Fruit fly (Drosophila melanogaster) whole organism, embryonic: ENCODE measurements around the gene fzo.

Source experiments
- Abd-B ChIP-seq: fragments of 200-800 bp; sonication (Bioruptor generic); optimal IDR thresholded peaks from 2 replicates; lab custom pipeline; 2018; ENCODE audit warnings: missing biosample characterization, mild to moderate bottlenecking, missing genetic modification characterization, moderate library complexity
- Blimp-1 ChIP-seq: fragments of 200-800 bp; sonication (Bioruptor generic); optimal IDR thresholded peaks from 3 replicates; lab custom pipeline; 2018; ENCODE audit warnings: missing biosample characterization, missing genetic modification characterization, mild to moderate bottlenecking, moderate library complexity, missing genetic modification reagents
- Bteb2 ChIP-seq: fragments of 200-800 bp; sonication (Bioruptor generic); optimal IDR thresholded peaks from 2 replicates; lab custom pipeline; 2016; ENCODE audit warnings: missing biosample characterization, missing genetic modification characterization
- CG10209 ChIP-seq: fragments of 200-800 bp; sonication (Bioruptor generic); optimal IDR thresholded peaks from 3 replicates; lab custom pipeline; 2017; ENCODE audit warnings: missing biosample characterization, mild to moderate bottlenecking, missing genetic modification characterization, missing genetic modification reagents
- CG12659 ChIP-seq: fragments of 200-800 bp; sonication (Bioruptor generic); optimal IDR thresholded peaks from 3 replicates; lab custom pipeline; 2017; ENCODE audit warnings: mild to moderate bottlenecking, missing biosample characterization, missing genetic modification reagents, missing genetic modification characterization
- CG13296 ChIP-seq: fragments of 200-800 bp; sonication (Bioruptor generic); optimal IDR thresholded peaks from 3 replicates; lab custom pipeline; 2018; ENCODE audit warnings: missing biosample characterization, mild to moderate bottlenecking, missing genetic modification characterization
- CG13624 ChIP-seq: fragments of 200-800 bp; sonication (Bioruptor generic); optimal IDR thresholded peaks from 2 replicates; lab custom pipeline; 2016; ENCODE audit warnings: missing biosample characterization, missing genetic modification characterization
- CG13775 ChIP-seq: fragments of 200-800 bp; sonication (Bioruptor generic); optimal IDR thresholded peaks from 3 replicates; lab custom pipeline; 2017; ENCODE audit warnings: missing biosample characterization, mild to moderate bottlenecking, missing genetic modification characterization
- CG15601 ChIP-seq: fragments of 200-800 bp; sonication (Bioruptor generic); optimal IDR thresholded peaks from 3 replicates; lab custom pipeline; 2019; ENCODE audit warnings: missing biosample characterization, mild to moderate bottlenecking, missing genetic modification characterization, moderate library complexity
- CG15696 ChIP-seq: fragments of 200-800 bp; sonication (Bioruptor generic); optimal IDR thresholded peaks from 2 replicates; lab custom pipeline; 2019; ENCODE audit warnings: missing biosample characterization, mild to moderate bottlenecking, missing genetic modification characterization, moderate library complexity
- CG1647 ChIP-seq: fragments of 200-800 bp; sonication (Bioruptor generic); optimal IDR thresholded peaks from 3 replicates; lab custom pipeline; 2016; ENCODE audit warnings: missing biosample characterization, missing genetic modification characterization
- CG16813 ChIP-seq: fragments of 200-800 bp; sonication (Bioruptor generic); IDR thresholded peaks from 3 replicates; pipeline ENCODE4 v1.3.6; 2022; ENCODE audit warnings: missing biosample characterization, missing genetic modification characterization; ENCODE audit not compliant: partially characterized antibody
- CG17568 ChIP-seq: fragments of 200-800 bp; sonication (Bioruptor generic); optimal IDR thresholded peaks from 2 replicates; lab custom pipeline; 2018; ENCODE audit warnings: missing biosample characterization, mild to moderate bottlenecking, missing genetic modification characterization, moderate library complexity
- CG18011 ChIP-seq: fragments of 200-800 bp; sonication (Bioruptor generic); optimal IDR thresholded peaks from 2 replicates; lab custom pipeline; 2017; ENCODE audit warnings: missing biosample characterization, missing genetic modification characterization, mild to moderate bottlenecking, moderate library complexity, missing genotype
- CG18764 ChIP-seq: fragments of 200-800 bp; sonication (Bioruptor generic); optimal IDR thresholded peaks from 3 replicates; lab custom pipeline; 2016; ENCODE audit warnings: missing biosample characterization, missing genetic modification characterization
- CG2889 ChIP-seq: fragments of 200-800 bp; sonication (Bioruptor generic); IDR thresholded peaks from 3 replicates; pipeline ENCODE4 v1.3.6; 2022; ENCODE audit warnings: missing biosample characterization, missing genetic modification characterization
- CG4360 ChIP-seq: fragments of 200-800 bp; sonication (Bioruptor generic); IDR thresholded peaks from 2 replicates; pipeline ENCODE4 v1.3.6; 2022; ENCODE audit warnings: missing biosample characterization, missing genetic modification characterization
- CG4617 ChIP-seq: fragments of 200-800 bp; sonication (Bioruptor generic); optimal IDR thresholded peaks from 3 replicates; lab custom pipeline; 2016; ENCODE audit warnings: missing biosample characterization, missing genetic modification characterization, borderline replicate concordance
- CG6765 ChIP-seq: fragments of 200-800 bp; sonication (Bioruptor generic); optimal IDR thresholded peaks from 3 replicates; lab custom pipeline; 2017; ENCODE audit warnings: missing biosample characterization, mild to moderate bottlenecking, missing genetic modification characterization
- CG6813 ChIP-seq: fragments of 200-800 bp; sonication (Bioruptor generic); optimal IDR thresholded peaks from 2 replicates; lab custom pipeline; 2017; ENCODE audit warnings: missing biosample characterization, missing genetic modification characterization, mild to moderate bottlenecking, moderate library complexity, missing genetic modification reagents
- CG6854 ChIP-seq: fragments of 200-800 bp; sonication (Bioruptor generic); optimal IDR thresholded peaks from 3 replicates; lab custom pipeline; 2017; ENCODE audit warnings: missing biosample characterization, mild to moderate bottlenecking, missing genetic modification characterization
- CG7745 ChIP-seq: fragments of 200-800 bp; sonication (Bioruptor generic); optimal IDR thresholded peaks from 2 replicates; lab custom pipeline; 2018; ENCODE audit warnings: missing biosample characterization, mild to moderate bottlenecking, missing genetic modification characterization, moderate library complexity
- CHES-1-like ChIP-seq: fragments of 200-800 bp; sonication (Bioruptor generic); optimal IDR thresholded peaks from 2 replicates; lab custom pipeline; 2016; ENCODE audit warnings: missing biosample characterization, missing genetic modification characterization
- CTCF ChIP-seq: fragments of 200-800 bp; sonication (Bioruptor generic); optimal IDR thresholded peaks from 2 replicates; lab custom pipeline; 2017; ENCODE audit warnings: missing biosample characterization, mild to moderate bottlenecking, missing genetic modification characterization, moderate library complexity
- E2f2 ChIP-seq: fragments of 200-800 bp; sonication (Bioruptor generic); IDR thresholded peaks from 2 replicates; pipeline ENCODE4 v1.3.6; 2022; ENCODE audit warnings: missing biosample characterization, missing genetic modification characterization
- ERR ChIP-seq: fragments of 200-800 bp; sonication (Bioruptor generic); optimal IDR thresholded peaks from 2 replicates; lab custom pipeline; 2016; ENCODE audit warnings: missing biosample characterization, missing genetic modification characterization
- Gsc ChIP-seq: fragments of 200-800 bp; sonication (Bioruptor generic); IDR thresholded peaks from 2 replicates; pipeline ENCODE4 v1.3.6; 2022; ENCODE audit warnings: missing biosample characterization, missing genetic modification characterization
- HLH3B ChIP-seq: fragments of 200-800 bp; sonication (Bioruptor generic); IDR thresholded peaks from 2 replicates; pipeline ENCODE4 v1.3.6; 2022; ENCODE audit warnings: missing biosample characterization, missing genetic modification characterization
- HmgZ ChIP-seq: fragments of 200-800 bp; sonication (Bioruptor generic); optimal IDR thresholded peaks from 2 replicates; lab custom pipeline; 2018; ENCODE audit warnings: missing biosample characterization, mild to moderate bottlenecking, missing genetic modification characterization
- Hsf ChIP-seq: fragments of 200-800 bp; sonication (Bioruptor generic); optimal IDR thresholded peaks from 3 replicates; lab custom pipeline; 2016; ENCODE audit warnings: missing biosample characterization, missing genetic modification characterization
- Lhr ChIP-seq: fragments of 200-800 bp; sonication (Bioruptor generic); optimal IDR thresholded peaks from 3 replicates; lab custom pipeline; 2017; ENCODE audit warnings: mild to moderate bottlenecking, missing biosample characterization, missing genetic modification reagents, missing genetic modification characterization
- Med ChIP-seq: fragments of 200-800 bp; sonication (Bioruptor generic); peaks from one replicate; lab custom pipeline; 2016; ENCODE audit warnings: missing biosample characterization, missing genetic modification characterization, mild to moderate bottlenecking, inconsistent platforms, moderate library complexity
- Oli ChIP-seq: fragments of 200-800 bp; sonication (Bioruptor generic); optimal IDR thresholded peaks from 2 replicates; lab custom pipeline; 2018; ENCODE audit warnings: missing biosample characterization, mild to moderate bottlenecking, missing genetic modification characterization, moderate library complexity
- PHDP ChIP-seq: fragments of 200-800 bp; sonication (Bioruptor generic); optimal IDR thresholded peaks from 3 replicates; lab custom pipeline; 2018; ENCODE audit warnings: missing biosample characterization, mild to moderate bottlenecking, missing genetic modification characterization, moderate library complexity
- Rfx ChIP-seq: fragments of 200-800 bp; sonication (Bioruptor generic); IDR thresholded peaks from 2 replicates; pipeline ENCODE4 v1.3.6; 2022; ENCODE audit warnings: missing biosample characterization, missing genetic modification characterization
- Sry-δ ChIP-seq: fragments of 200-800 bp; sonication (Bioruptor generic); optimal IDR thresholded peaks from 2 replicates; lab custom pipeline; 2016; ENCODE audit warnings: missing biosample characterization, missing genetic modification characterization
- bab2 ChIP-seq: fragments of 200-800 bp; sonication (Bioruptor generic); optimal IDR thresholded peaks from 2 replicates; lab custom pipeline; 2016; ENCODE audit warnings: missing biosample characterization, missing genetic modification characterization
- cad ChIP-seq: fragments of >200 bp; optimal IDR thresholded peaks from 2 replicates; lab custom pipeline; 2017; ENCODE audit warnings: missing biosample characterization, missing genetic modification characterization
- cas ChIP-seq: fragments of 200-800 bp; sonication (Bioruptor generic); IDR thresholded peaks from 2 replicates; pipeline ENCODE4 v1.3.6; 2022; ENCODE audit warnings: missing biosample characterization, missing genetic modification characterization
- dysf ChIP-seq: fragments of 200-800 bp; sonication (Bioruptor generic); IDR thresholded peaks from 3 replicates; pipeline ENCODE4 v1.3.6; 2022; ENCODE audit warnings: missing biosample characterization, missing genetic modification characterization
- en ChIP-seq: fragments of 200-800 bp; sonication (Bioruptor generic); optimal IDR thresholded peaks from 2 replicates; lab custom pipeline; 2016; ENCODE audit warnings: missing biosample characterization, missing genetic modification characterization
- gsb-n ChIP-seq: fragments of 200-800 bp; sonication (Bioruptor generic); optimal IDR thresholded peaks from 3 replicates; lab custom pipeline; 2018; ENCODE audit warnings: missing biosample characterization, mild to moderate bottlenecking, missing genetic modification characterization
- luna ChIP-seq: fragments of 200-800 bp; sonication (Bioruptor generic); optimal IDR thresholded peaks from 2 replicates; lab custom pipeline; 2016; ENCODE audit warnings: missing biosample characterization, missing genetic modification characterization
- mirr ChIP-seq: fragments of 200-800 bp; sonication (Bioruptor generic); optimal IDR thresholded peaks from 3 replicates; lab custom pipeline; 2018; ENCODE audit warnings: missing biosample characterization, mild to moderate bottlenecking, missing genetic modification characterization
- p53 ChIP-seq: fragments of 200-800 bp; sonication (Bioruptor generic); optimal IDR thresholded peaks from 2 replicates; lab custom pipeline; 2016; ENCODE audit warnings: missing biosample characterization, missing genetic modification characterization
- pfk ChIP-seq: fragments of 200-800 bp; sonication (Bioruptor generic); optimal IDR thresholded peaks from 2 replicates; lab custom pipeline; 2018; ENCODE audit warnings: missing biosample characterization, mild to moderate bottlenecking, missing genetic modification characterization, moderate library complexity
- pzg ChIP-seq: fragments of 200-800 bp; sonication (Bioruptor generic); optimal IDR thresholded peaks from 3 replicates; lab custom pipeline; 2018; ENCODE audit warnings: missing biosample characterization, mild to moderate bottlenecking, missing genetic modification characterization, moderate library complexity
- rib ChIP-seq: fragments of 200-800 bp; sonication (Bioruptor generic); IDR thresholded peaks from 2 replicates; pipeline ENCODE4 v1.3.6; 2022; ENCODE audit warnings: missing biosample characterization, missing genetic modification characterization
- sd ChIP-seq: fragments of 200-800 bp; sonication (Bioruptor generic); optimal IDR thresholded peaks from 3 replicates; lab custom pipeline; 2018; ENCODE audit warnings: missing biosample characterization, mild to moderate bottlenecking, missing genetic modification characterization, moderate library complexity
- seq ChIP-seq: fragments of 200-800 bp; sonication (Bioruptor generic); IDR thresholded peaks from 2 replicates; pipeline ENCODE4 v1.3.6; 2022; ENCODE audit warnings: missing biosample characterization, missing genetic modification characterization
- sisA ChIP-seq: fragments of 200-800 bp; sonication (Bioruptor generic); IDR thresholded peaks from 2 replicates; pipeline ENCODE4 v1.3.6; 2022; ENCODE audit warnings: missing biosample characterization, missing genetic modification characterization
- tio ChIP-seq: fragments of 200-800 bp; sonication (Bioruptor generic); optimal IDR thresholded peaks from 2 replicates; lab custom pipeline; 2017; ENCODE audit warnings: missing biosample characterization, missing genetic modification characterization, inconsistent platforms

fzo gene

DNA sequence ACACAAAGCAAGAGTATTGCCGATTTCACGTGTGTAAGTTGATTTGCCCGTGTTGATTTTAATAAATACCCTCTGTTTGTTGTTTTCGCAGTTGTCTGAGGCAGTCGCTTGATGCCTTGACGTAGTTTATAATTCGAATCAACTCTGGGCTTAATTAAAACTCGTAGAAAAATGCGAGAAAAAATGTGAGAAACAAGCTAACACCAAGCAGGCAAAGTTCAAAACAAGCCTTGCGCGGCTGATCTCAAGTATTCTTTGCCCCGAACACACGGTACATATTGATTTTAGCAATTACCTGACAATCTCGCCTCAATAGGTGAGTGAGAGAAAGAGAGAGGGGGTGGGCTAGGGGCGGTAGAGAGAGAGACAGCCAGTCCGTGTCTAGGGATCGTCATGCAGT, 21.4 kb upstream of the fzo start (continued):
- TF ChIP-seq HLH3B (GFP tag; lab: Robert Waterston, UW) (peak; percentile 22; the same call in 1 of the 2 replicates), bab2 (GFP tag; lab: Kevin White, UChicago) (peak; percentile 38), sd (tag; lab: Kevin White, UChicago) (peak; percentile 9), Gsc (GFP tag; lab: Robert Waterston, UW) (no peak), CG7745 (tag; lab: Kevin White, UChicago) (no peak), CG13624 (GFP tag; lab: Kevin White, UChicago) (no peak), Rfx (GFP tag; lab: Robert Waterston, UW) (peak; percentile 65), CG12659 (peak; percentile 48), cad (no peak), CG4360 (GFP tag; lab: Robert Waterston, UW) (no peak), Med (GFP tag; lab: Kevin White, UChicago) (peak; percentile 89), CTCF (GFP tag; lab: Kevin White, UChicago) (no peak), CG6765 (GFP tag; lab: Kevin White, UChicago) (peak; percentile 49), sisA (GFP tag; lab: Robert Waterston, UW) (no peak), CG15696 (tag; lab: Kevin White, UChicago) (no peak), Oli (tag; lab: Kevin White, UChicago) (peak; percentile 3), CG1647 (peak; percentile 53), CG2889 (GFP tag; lab: Robert Waterston, UW) (no peak), ERR (GFP tag; lab: Kevin White, UChicago) (peak; percentile 14), CG15601 (tag; lab: Kevin White, UChicago) (peak; percentile 9), Bteb2 (GFP tag; lab: Kevin White, UChicago) (peak; percentile 33), en (GFP tag; lab: Kevin White, UChicago) (no peak), Hsf (GFP tag; lab: Kevin White, UChicago) (no peak), CG18764 (peak; percentile 6), p53 (GFP tag; lab: Kevin White, UChicago) (no peak), pzg (no peak), CG6813 (GFP tag; lab: Kevin White, UChicago) (peak; percentile 63), seq (peak; percentile 75; the same call in 1 of the 2 replicates), CG4617 (no peak), CG10209 (GFP tag; lab: Kevin White, UChicago) (peak; percentile 53), luna (GFP tag; lab: Kevin White, UChicago) (no peak), rib (GFP tag; lab: Robert Waterston, UW) (peak; percentile 46; the same call in 1 of the 2 replicates), CG18011 (GFP tag; lab: Kevin White, UChicago) (no peak), pfk (GFP tag; lab: Kevin White, UChicago) (peak; percentile 36), Blimp-1 (GFP tag; lab: Kevin White, UChicago) (no peak), CG16813 (GFP tag; lab: Robert Waterston, UW) (no peak), CG13775 (peak; percentile 24), CHES-1-like (GFP tag; lab: Kevin White, UChicago) (peak; percentile 29), tio (GFP tag; lab: Kevin White, UChicago) (peak; percentile 34), Abd-B (GFP tag; lab: Kevin White, UChicago) (no peak), CG17568 (GFP tag; lab: Kevin White, UChicago) (peak; percentile 44), E2f2 (GFP tag; lab: Robert Waterston, UW) (no peak), gsb-n (tag; lab: Kevin White, UChicago) (no peak), dysf (GFP tag; lab: Robert Waterston, UW) (peak; percentile 50; the same call in 1 of the 3 replicates), mirr (peak; percentile 59), HmgZ (peak; percentile 45), PHDP (peak; percentile 47), cas (GFP tag; lab: Robert Waterston, UW) (no peak), CG13296 (peak; percentile 57), CG6854 (GFP tag; lab: Kevin White, UChicago) (peak; percentile 32), Sry-δ (GFP tag; lab: Kevin White, UChicago) (no peak), Lhr (GFP tag; lab: Kevin White, UChicago) (no peak)
